Worm (Caenorhabditis elegans): ENCODE data around the gene tbc-20.

- TF ChIP-seq flt-1 (GFP tag; IDR thresholded peaks at IDR 0.05): peak; percentile 79
- TF ChIP-seq F13C5.2 (tag; optimal IDR thresholded peaks at IDR 0.05): peak; percentile 89
- TF ChIP-seq ama-1 (optimal IDR thresholded peaks at IDR 0.05): no peak
- peak; percentile 85 for TF ChIP-seq tbx-11 (GFP tag; IDR thresholded peaks at IDR 0.05)
- TF ChIP-seq aly-1 (tag; optimal IDR thresholded peaks at IDR 0.05): peak; percentile 91
- peak; percentile 65 for TF ChIP-seq hmbx-1 (tag; optimal IDR thresholded peaks at IDR 0.05)
- TF ChIP-seq tra-4 (tag; optimal IDR thresholded peaks at IDR 0.05): peak; percentile 88
- TF ChIP-seq ceh-13 (GFP tag; optimal IDR thresholded peaks at IDR 0.05): peak; percentile 91
- peak; percentile 90 for TF ChIP-seq ets-7 (tag; optimal IDR thresholded peaks at IDR 0.05)
- TF ChIP-seq tbx-37 (GFP tag; conservative IDR thresholded peaks at IDR 0.05): peak; percentile 67
Measured at ce11 chrII:14804259-14804899, 6.1 kb downstream of the tbc-20 start, which contains the start of gene W01D2.3.

Measured in whole organism, early embryonic.